Fruit fly (Drosophila melanogaster): Measurements from ENCODE around the gene CG11162.

- TF ChIP-seq Hr96 (GFP tag; optimal IDR thresholded peaks at IDR 0.05), result no peak
- TF ChIP-seq cic (GFP tag; optimal IDR thresholded peaks at IDR 0.05), result no peak
- peak; percentile 48 for TF ChIP-seq CG12768 (GFP tag; optimal IDR thresholded peaks at IDR 0.05)
- no peak for TF ChIP-seq cnc (optimal IDR thresholded peaks at IDR 0.05)
- no peak for TF ChIP-seq Crg-1 (GFP tag; optimal IDR thresholded peaks at IDR 0.05)
- peak; percentile 40 for TF ChIP-seq bab1 (GFP tag; optimal IDR thresholded peaks at IDR 0.05)
- no peak for TF ChIP-seq kay (GFP tag; ENCODE audit: borderline replicate concordance)
- no peak for TF ChIP-seq ovo (GFP tag; optimal IDR thresholded peaks at IDR 0.05)
- no peak for TF ChIP-seq Clk (GFP tag; optimal IDR thresholded peaks at IDR 0.05)
- no peak for TF ChIP-seq toe (GFP tag; optimal IDR thresholded peaks at IDR 0.05)
- no peak for TF ChIP-seq CG11617 (GFP tag; optimal IDR thresholded peaks at IDR 0.05)
- TF ChIP-seq CG33017 (tag; optimal IDR thresholded peaks at IDR 0.05), result no peak
- TF ChIP-seq Mnt (GFP tag; optimal IDR thresholded peaks at IDR 0.05), result peak; percentile 37
- TF ChIP-seq CG14711 (tag; optimal IDR thresholded peaks at IDR 0.05), result no peak
Measured at dm6 chrX:13641891-13642617, 34.6 kb upstream of the CG11162 start.

Measured in whole organism, adult.